Worm (Caenorhabditis elegans) whole organism, L3 larva: Measurements from ENCODE around the gene Y37B11A.3.

ENCODE experiments used
- ZK546.5 ChIP-seq: sonication (generic microtip); optimal IDR thresholded peaks from 2 replicates; lab custom pipeline; 2017; ENCODE audit warnings: missing biosample characterization, missing genetic modification characterization
- egl-27 ChIP-seq: sonication (generic microtip); optimal IDR thresholded peaks from 4 replicates; lab custom pipeline; 2017; ENCODE audit warnings: missing biosample characterization, missing genetic modification reagents, missing genetic modification characterization
- fos-1 ChIP-seq: fragments of 150-350 bp; optimal IDR thresholded peaks from 2 replicates; lab custom pipeline; 2014; ENCODE audit warnings: missing biosample characterization, missing genetic modification characterization
- mdl-1 ChIP-seq: fragments of 150-350 bp; optimal IDR thresholded peaks from 2 replicates; lab custom pipeline; 2014; ENCODE audit warnings: missing biosample characterization, missing genetic modification characterization
- nhr-11 ChIP-seq: fragments of 150-350 bp; optimal IDR thresholded peaks from 2 replicates; lab custom pipeline; 2014; ENCODE audit warnings: missing biosample characterization, missing genetic modification characterization
- nhr-12 ChIP-seq: fragments of 150-350 bp; optimal IDR thresholded peaks from 2 replicates; lab custom pipeline; 2014; ENCODE audit warnings: missing biosample characterization, missing genetic modification characterization
- nhr-237 ChIP-seq: fragments of 150-350 bp; optimal IDR thresholded peaks from 2 replicates; lab custom pipeline; 2014; ENCODE audit warnings: missing biosample characterization, missing genetic modification characterization
- skn-1 ChIP-seq: fragments of 150-350 bp; optimal IDR thresholded peaks from 2 replicates; lab custom pipeline; 2014; ENCODE audit warnings: missing biosample characterization, missing genetic modification characterization
- tbx-2 ChIP-seq: sonication (generic microtip); optimal IDR thresholded peaks from 2 replicates; lab custom pipeline; 2016; ENCODE audit warnings: mild to moderate bottlenecking, missing genetic modification characterization, missing compliant biosample characterization
- unc-62 ChIP-seq: fragments of 150-350 bp; sonication (generic microtip); optimal IDR thresholded peaks from 4 replicates; lab custom pipeline; 2014; ENCODE audit warnings: missing biosample characterization, missing genetic modification reagents, missing genetic modification characterization

ce11 chrIII:5763988-5764387 is 21.1 kb downstream of the Y37B11A.3 start:
- TF ChIP-seq tbx-2 (tag; lab: Kevin White, UChicago) (no peak), egl-27 (tag; lab: Kevin White, UChicago) (no peak), nhr-237 (no peak), unc-62 (GFP tag; lab: Kevin White, UChicago) (no peak), fos-1 (tag; lab: Kevin White, UChicago) (no peak), nhr-12 (tag; lab: Kevin White, UChicago) (no peak), skn-1 (tag; lab: Kevin White, UChicago) (no peak), ZK546.5 (tag; lab: Kevin White, UChicago) (no peak), mdl-1 (tag; lab: Kevin White, UChicago) (no peak), nhr-11 (no peak)
